Fruit fly (Drosophila melanogaster) whole organism, embryonic: ENCODE data around the gene wuho.

Experiments
- Blimp-1 ChIP-seq: fragments of 200-800 bp; sonication (Bioruptor generic); optimal IDR thresholded peaks from 3 replicates; lab custom pipeline; 2018; ENCODE audit warnings: missing biosample characterization, missing genetic modification characterization, mild to moderate bottlenecking, moderate library complexity, missing genetic modification reagents
- CG10431 ChIP-seq: fragments of 200-800 bp; sonication (Bioruptor generic); optimal IDR thresholded peaks from 3 replicates; lab custom pipeline; 2018; ENCODE audit warnings: missing biosample characterization, mild to moderate bottlenecking, missing genetic modification characterization
- CG11398 ChIP-seq: fragments of 200-800 bp; sonication (Bioruptor generic); optimal IDR thresholded peaks from 2 replicates; lab custom pipeline; 2016; ENCODE audit warnings: missing biosample characterization, missing genetic modification characterization
- CG11560 ChIP-seq: fragments of 200-800 bp; sonication (Bioruptor generic); IDR thresholded peaks from 3 replicates; pipeline ENCODE4 v1.3.6; 2022; ENCODE audit warnings: missing biosample characterization, missing genetic modification characterization
- CG11723 ChIP-seq: fragments of 200-800 bp; sonication (Bioruptor generic); optimal IDR thresholded peaks from 2 replicates; lab custom pipeline; 2017; ENCODE audit warnings: missing biosample characterization, mild to moderate bottlenecking, missing genetic modification characterization
- CG15073 ChIP-seq: fragments of 200-800 bp; sonication (Bioruptor generic); optimal IDR thresholded peaks from 2 replicates; lab custom pipeline; 2016; ENCODE audit warnings: missing biosample characterization, missing genetic modification characterization
- CG16815 ChIP-seq: fragments of 200-800 bp; sonication (Bioruptor generic); optimal IDR thresholded peaks from 3 replicates; lab custom pipeline; 2017; ENCODE audit warnings: missing biosample characterization, mild to moderate bottlenecking, missing genetic modification characterization
- CG18011 ChIP-seq: fragments of 200-800 bp; sonication (Bioruptor generic); optimal IDR thresholded peaks from 2 replicates; lab custom pipeline; 2017; ENCODE audit warnings: missing biosample characterization, missing genetic modification characterization, mild to moderate bottlenecking, moderate library complexity, missing genotype
- CG18262 ChIP-seq: fragments of 200-800 bp; optimal IDR thresholded peaks from 3 replicates; lab custom pipeline; 2019; ENCODE audit warnings: missing biosample characterization, mild to moderate bottlenecking, missing genetic modification characterization, moderate library complexity
- CG2129 ChIP-seq: fragments of 200-800 bp; sonication (Bioruptor generic); IDR thresholded peaks from 2 replicates; pipeline ENCODE4 v1.3.6; 2022; ENCODE audit warnings: missing biosample characterization, missing genetic modification characterization; ENCODE audit not compliant: partially characterized antibody
- CG2889 ChIP-seq: fragments of 200-800 bp; sonication (Bioruptor generic); IDR thresholded peaks from 3 replicates; pipeline ENCODE4 v1.3.6; 2022; ENCODE audit warnings: missing biosample characterization, missing genetic modification characterization
- CG31441 ChIP-seq: fragments of 200-800 bp; sonication (Bioruptor generic); IDR thresholded peaks from 2 replicates; pipeline ENCODE4 v1.3.6; 2022; ENCODE audit warnings: missing biosample characterization, missing genetic modification characterization
- CG32767 ChIP-seq: fragments of 200-800 bp; sonication (Bioruptor generic); IDR thresholded peaks from 2 replicates; pipeline ENCODE4 v1.3.6; 2022; ENCODE audit warnings: missing biosample characterization, missing genetic modification characterization
- CG33213 ChIP-seq: fragments of 200-800 bp; sonication (Bioruptor generic); optimal IDR thresholded peaks from 3 replicates; lab custom pipeline; 2016; ENCODE audit warnings: missing biosample characterization, missing genetic modification characterization
- CG4328 ChIP-seq: fragments of 200-800 bp; sonication (Bioruptor generic); optimal IDR thresholded peaks from 3 replicates; lab custom pipeline; 2017; ENCODE audit warnings: missing biosample characterization, missing genetic modification reagents, missing genetic modification characterization
- CG4360 ChIP-seq: fragments of 200-800 bp; sonication (Bioruptor generic); IDR thresholded peaks from 2 replicates; pipeline ENCODE4 v1.3.6; 2022; ENCODE audit warnings: missing biosample characterization, missing genetic modification characterization
- CG6854 ChIP-seq: fragments of 200-800 bp; sonication (Bioruptor generic); optimal IDR thresholded peaks from 3 replicates; lab custom pipeline; 2017; ENCODE audit warnings: missing biosample characterization, mild to moderate bottlenecking, missing genetic modification characterization
- CG8089 ChIP-seq: fragments of 200-800 bp; sonication (Bioruptor generic); optimal IDR thresholded peaks from 3 replicates; lab custom pipeline; 2016; ENCODE audit warnings: missing biosample characterization, missing genetic modification characterization
- CG8281 ChIP-seq: fragments of 200-800 bp; sonication (Bioruptor generic); optimal IDR thresholded peaks from 2 replicates; lab custom pipeline; 2018; ENCODE audit warnings: missing biosample characterization, mild to moderate bottlenecking, missing genetic modification characterization, moderate library complexity
- Dip2 ChIP-seq: fragments of 200-800 bp; sonication (Bioruptor generic); IDR thresholded peaks from 2 replicates; pipeline ENCODE4 v1.3.6; 2022; ENCODE audit warnings: missing biosample characterization, missing genetic modification characterization
- Dip3 ChIP-seq: fragments of 200-800 bp; sonication (Bioruptor generic); optimal IDR thresholded peaks from 3 replicates; lab custom pipeline; 2016; ENCODE audit warnings: missing biosample characterization, missing genetic modification characterization
- Hand ChIP-seq: fragments of 200-800 bp; sonication (Bioruptor generic); optimal IDR thresholded peaks from 2 replicates; lab custom pipeline; 2017; ENCODE audit warnings: mild to moderate bottlenecking, missing biosample characterization, missing genetic modification reagents, missing genetic modification characterization
- HmgZ ChIP-seq: fragments of 200-800 bp; sonication (Bioruptor generic); optimal IDR thresholded peaks from 2 replicates; lab custom pipeline; 2018; ENCODE audit warnings: missing biosample characterization, mild to moderate bottlenecking, missing genetic modification characterization
- Hr3 ChIP-seq: fragments of 200-800 bp; sonication (Bioruptor generic); optimal IDR thresholded peaks from 3 replicates; lab custom pipeline; 2016; ENCODE audit warnings: missing biosample characterization, missing genetic modification characterization
- Mrtf ChIP-seq: fragments of 200-800 bp; sonication (Bioruptor generic); IDR thresholded peaks from 3 replicates; pipeline ENCODE4 v1.3.6; 2022; ENCODE audit warnings: missing biosample characterization, missing genetic modification characterization
- Poxn ChIP-seq: fragments of 200-800 bp; sonication (Bioruptor generic); IDR thresholded peaks from 2 replicates; pipeline ENCODE4 v1.3.6; 2022; ENCODE audit warnings: missing biosample characterization, missing genetic modification characterization
- TFAM ChIP-seq: fragments of 200-800 bp; sonication (Bioruptor generic); optimal IDR thresholded peaks from 2 replicates; lab custom pipeline; 2017; ENCODE audit warnings: missing biosample characterization, missing genetic modification characterization, inconsistent platforms
- YL-1 ChIP-seq: fragments of 200-800 bp; sonication (Bioruptor generic); optimal IDR thresholded peaks from 3 replicates; lab custom pipeline; 2017; ENCODE audit warnings: missing biosample characterization, mild to moderate bottlenecking, missing genetic modification characterization
- ab ChIP-seq: fragments of 200-800 bp; sonication (Bioruptor generic); optimal IDR thresholded peaks from 2 replicates; lab custom pipeline; 2016; ENCODE audit warnings: missing biosample characterization, missing genetic modification characterization
- amos ChIP-seq: fragments of 200-800 bp; sonication (Bioruptor generic); IDR thresholded peaks from 2 replicates; pipeline ENCODE4 v1.3.6; 2022; ENCODE audit warnings: missing biosample characterization, missing genetic modification characterization; ENCODE audit not compliant: partially characterized antibody
- bsh ChIP-seq, 2 experiments: fragments of 200-800 bp; sonication (Bioruptor generic); optimal IDR thresholded peaks; 2 replicates each; lab custom pipeline; 2017 to 2018; ENCODE audit warnings: mild to moderate bottlenecking in 2 of 2, missing biosample characterization in 2 of 2, missing genetic modification characterization in 2 of 2, moderate library complexity in 1 of 2
- cato ChIP-seq: fragments of 200-800 bp; sonication (Bioruptor generic); optimal IDR thresholded peaks from 2 replicates; lab custom pipeline; 2016; ENCODE audit warnings: missing biosample characterization, missing genetic modification characterization, borderline replicate concordance
- chn ChIP-seq: fragments of 200-800 bp; sonication (Bioruptor generic); optimal IDR thresholded peaks from 2 replicates; lab custom pipeline; 2016; ENCODE audit warnings: missing biosample characterization, missing genetic modification characterization
- corto ChIP-seq: fragments of 200-800 bp; sonication (Bioruptor generic); optimal IDR thresholded peaks from 2 replicates; lab custom pipeline; 2016; ENCODE audit warnings: missing biosample characterization, mild to moderate bottlenecking, missing genetic modification characterization, moderate library complexity
- dmrt99B ChIP-seq: fragments of 200-800 bp; sonication (Bioruptor generic); optimal IDR thresholded peaks from 2 replicates; lab custom pipeline; 2018; ENCODE audit warnings: missing biosample characterization, mild to moderate bottlenecking, missing genetic modification characterization, moderate library complexity
- dysf ChIP-seq: fragments of 200-800 bp; sonication (Bioruptor generic); IDR thresholded peaks from 3 replicates; pipeline ENCODE4 v1.3.6; 2022; ENCODE audit warnings: missing biosample characterization, missing genetic modification characterization
- emc ChIP-seq: fragments of 200-800 bp; sonication (Bioruptor generic); optimal IDR thresholded peaks from 2 replicates; lab custom pipeline; 2016; ENCODE audit warnings: missing biosample characterization, missing genetic modification characterization
- eve ChIP-seq, 2 experiments: fragments of >200 bp; optimal IDR thresholded peaks; 2 replicates each; lab custom pipeline; 2017; ENCODE audit warnings: missing biosample characterization in 2 of 2, missing genetic modification characterization in 2 of 2
- gfzf ChIP-seq: fragments of 200-800 bp; sonication (Bioruptor generic); optimal IDR thresholded peaks from 2 replicates; lab custom pipeline; 2016; ENCODE audit warnings: missing biosample characterization, mild to moderate bottlenecking, missing genetic modification characterization, moderate library complexity
- gsb ChIP-seq: fragments of 200-800 bp; sonication (Bioruptor generic); IDR thresholded peaks from 2 replicates; pipeline ENCODE4 v1.3.6; 2022; ENCODE audit warnings: missing biosample characterization, missing genetic modification characterization
- knrl ChIP-seq: fragments of 200-800 bp; sonication (Bioruptor generic); IDR thresholded peaks from 3 replicates; pipeline ENCODE4 v1.3.6; 2022; ENCODE audit warnings: missing biosample characterization, missing genetic modification characterization; ENCODE audit not compliant: partially characterized antibody
- lbe ChIP-seq: fragments of 200-800 bp; sonication (Bioruptor generic); optimal IDR thresholded peaks from 2 replicates; lab custom pipeline; 2016; ENCODE audit warnings: missing biosample characterization, mild to moderate bottlenecking, missing genetic modification characterization
- nmo ChIP-seq: fragments of 200-800 bp; sonication (Bioruptor generic); optimal IDR thresholded peaks from 2 replicates; lab custom pipeline; 2018; ENCODE audit warnings: missing biosample characterization, mild to moderate bottlenecking, missing genetic modification characterization, moderate library complexity
- pan ChIP-seq, 4 experiments: fragments of >200 bp in 3 of 4; fragments of 200-800 bp in 1 of 4; sonication (Bioruptor generic) in 1 of 4; optimal IDR thresholded peaks in 3 of 4; IDR thresholded peaks in 1 of 4; 2 replicates each; pipeline versions ENCODE4 v1.3.6 to Lab custom; 2017 to 2022; ENCODE audit warnings: missing biosample characterization in 2 of 4, missing genetic modification characterization in 2 of 4, mixed read lengths in 1 of 4
- prd ChIP-seq, 3 experiments: fragments of >200 bp in 2 of 3; fragments of 200-800 bp in 1 of 3; sonication (Bioruptor generic) in 1 of 3; optimal IDR thresholded peaks in 2 of 3; IDR thresholded peaks in 1 of 3; 2 replicates in 2 of 3; 3 replicates in 1 of 3; pipeline versions ENCODE4 v1.3.6 to Lab custom; 2017 to 2022; ENCODE audit warnings: missing biosample characterization in 1 of 3, missing genetic modification characterization in 1 of 3
- rib ChIP-seq: fragments of 200-800 bp; sonication (Bioruptor generic); IDR thresholded peaks from 2 replicates; pipeline ENCODE4 v1.3.6; 2022; ENCODE audit warnings: missing biosample characterization, missing genetic modification characterization
- row ChIP-seq: fragments of 200-800 bp; sonication (Bioruptor generic); IDR thresholded peaks from 3 replicates; pipeline ENCODE4 v1.3.6; 2022; ENCODE audit warnings: missing biosample characterization, missing genetic modification characterization
- sens-2 ChIP-seq: fragments of 200-800 bp; sonication (Bioruptor generic); IDR thresholded peaks from 2 replicates; pipeline ENCODE4 v1.3.6; 2022; ENCODE audit warnings: missing biosample characterization, missing genetic modification characterization
- tio ChIP-seq: fragments of 200-800 bp; sonication (Bioruptor generic); optimal IDR thresholded peaks from 2 replicates; lab custom pipeline; 2017; ENCODE audit warnings: missing biosample characterization, missing genetic modification characterization, inconsistent platforms
- trh ChIP-seq: fragments of 200-800 bp; sonication (Bioruptor generic); optimal IDR thresholded peaks from 2 replicates; lab custom pipeline; 2016; ENCODE audit warnings: missing biosample characterization, missing genetic modification characterization

The wuho gene

dm6 chrX:6295129-6295539, 7.2 kb downstream of the wuho start, which contains the start of the genes CG15891 and CG3815 (continued):
- TF ChIP-seq Mrtf (GFP tag; lab: Robert Waterston, UW) (no peak), cato (GFP tag; lab: Kevin White, UChicago) (no peak), prd (optimal IDR thresholded peaks at IDR 0.05; lab: Kevin White, UChicago) (no peak), prd (GFP tag; IDR thresholded peaks at IDR 0.05; lab: Robert Waterston, UW) (peak; percentile 71), CG18262 (tag; lab: Kevin White, UChicago) (peak; percentile 48), CG32767 (GFP tag; lab: Robert Waterston, UW) (0 out of 2 replicates have a peak, but pooled peaks have one; percentile 28), CG11398 (GFP tag; lab: Kevin White, UChicago) (no peak), Hand (GFP tag; lab: Kevin White, UChicago) (no peak), CG11723 (GFP tag; lab: Kevin White, UChicago) (no peak), tio (GFP tag; lab: Kevin White, UChicago) (no peak), row (GFP tag; lab: Robert Waterston, UW) (peak; percentile 93), CG18011 (GFP tag; lab: Kevin White, UChicago) (no peak), nmo (GFP tag; lab: Kevin White, UChicago) (peak; percentile 78), chn (GFP tag; lab: Kevin White, UChicago) (peak; percentile 12), CG11560 (tag; lab: Robert Waterston, UW) (no peak), ab (GFP tag; lab: Kevin White, UChicago) (no peak), CG4328 (GFP tag; lab: Kevin White, UChicago) (no peak), CG31441 (GFP tag; lab: Robert Waterston, UW) (no peak; the same call in 1 of the 2 replicates), CG33213 (peak; percentile 16), CG4360 (GFP tag; lab: Robert Waterston, UW) (no peak), CG10431 (GFP tag; lab: Kevin White, UChicago) (no peak), CG16815 (GFP tag; lab: Kevin White, UChicago) (peak; percentile 28), dmrt99B (tag; lab: Kevin White, UChicago) (no peak), CG2889 (GFP tag; lab: Robert Waterston, UW) (no peak), CG15073 (GFP tag; lab: Kevin White, UChicago) (no peak), eve (GFP tag; optimal IDR thresholded peaks at IDR 0.05; lab: Kevin White, UChicago) (no peak), gfzf (peak; percentile 64), YL-1 (peak; percentile 60), sens-2 (GFP tag; lab: Robert Waterston, UW) (no peak), rib (GFP tag; lab: Robert Waterston, UW) (0 out of 2 replicates have a peak, but pooled peaks have one; percentile 19), dysf (GFP tag; lab: Robert Waterston, UW) (peak; percentile 61; the same call in 2 of the 3 replicates), TFAM (GFP tag; lab: Kevin White, UChicago) (no peak), Blimp-1 (GFP tag; lab: Kevin White, UChicago) (no peak), bsh (GFP tag; optimal IDR thresholded peaks at IDR 0.05; lab: Kevin White, UChicago) (peak in 1 of 2 experiments; percentile 41), amos (GFP tag; lab: Robert Waterston, UW) (peak; percentile 54), knrl (peak; percentile 59; the same call in 2 of the 3 replicates), pan (optimal IDR thresholded peaks at IDR 0.05; lab: Kevin White, UChicago) (no peak), pan (GFP tag; optimal IDR thresholded peaks at IDR 0.05 in 1 of 2, IDR thresholded peaks at IDR 0.05 in 1 of 2) (peak in 1 of 2 experiments; percentile 7), Dip2 (no peak), CG6854 (GFP tag; lab: Kevin White, UChicago) (no peak), gsb (no peak), CG8281 (tag; lab: Kevin White, UChicago) (no peak), Poxn (no peak), HmgZ (tag; lab: Kevin White, UChicago) (peak; percentile 84), CG8089 (no peak), CG2129 (GFP tag; lab: Robert Waterston, UW) (no peak), emc (GFP tag; lab: Kevin White, UChicago) (no peak), lbe (GFP tag; lab: Kevin White, UChicago) (no peak), corto (GFP tag; lab: Kevin White, UChicago) (no peak), trh (GFP tag; lab: Kevin White, UChicago) (no peak), Hr3 (peak; percentile 51), Dip3 (GFP tag; lab: Kevin White, UChicago) (peak; percentile 48)
